Worm (Caenorhabditis elegans): ENCODE measurements around the gene F46B6.6.

DNA sequence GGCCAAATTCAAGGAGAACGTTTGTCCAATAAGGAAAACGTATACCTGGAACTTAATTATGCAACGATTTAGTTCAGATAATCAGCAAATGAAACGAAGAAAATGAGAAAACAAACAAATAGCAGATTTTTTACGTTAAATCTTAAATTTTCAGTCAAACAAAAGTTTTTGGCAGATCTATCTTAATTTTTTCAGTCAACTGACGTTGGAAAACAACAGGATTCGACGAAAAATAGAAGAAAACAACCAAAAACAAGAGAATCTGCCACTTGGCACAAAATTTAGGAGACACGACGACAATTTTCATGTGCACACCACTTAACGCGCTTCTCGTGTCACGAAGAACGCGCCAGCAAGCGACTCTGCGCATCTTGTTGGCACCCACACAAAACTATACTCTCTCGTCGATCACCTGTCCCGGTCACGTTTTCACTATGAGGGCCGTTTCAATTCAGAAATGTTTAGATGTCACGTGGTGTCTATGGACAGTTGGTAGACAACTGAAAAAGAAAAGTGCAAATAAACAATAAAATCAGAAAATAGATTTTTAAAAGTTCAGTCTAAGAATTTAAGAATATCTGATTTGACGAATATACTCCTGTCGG is 3.1 kb upstream of the F46B6.6 start, which contains the start of gene ztf-7:
- no peak for TF ChIP-seq bed-2 (GFP tag; IDR thresholded peaks at IDR 0.05)
- TF ChIP-seq D2030.7 (GFP tag; IDR thresholded peaks at IDR 0.05), result peak; percentile 26; the same call in 1 of the 2 replicates
- no peak for TF ChIP-seq hrde-1 (tag; optimal IDR thresholded peaks at IDR 0.05; ENCODE audit: borderline replicate concordance)
- no peak for TF ChIP-seq pha-4 (tag; optimal IDR thresholded peaks at IDR 0.05)
- peak; percentile 62; the same call in 1 of the 2 replicates for TF ChIP-seq hsf-1 (GFP tag; IDR thresholded peaks at IDR 0.05)
- TF ChIP-seq madf-3 (GFP tag; IDR thresholded peaks at IDR 0.05), result peak; percentile 88
- peak; percentile 97 for TF ChIP-seq lin-40 (tag; optimal IDR thresholded peaks at IDR 0.05)

Data from whole organism, young adult.